Fruit fly (Drosophila melanogaster) whole organism, embryonic: ENCODE data around the gene CG13138.

Experiments
- Adf1 ChIP-seq: fragments of 200-800 bp; sonication (Bioruptor generic); IDR thresholded peaks from 2 replicates; pipeline ENCODE4 v1.3.6; 2022; ENCODE audit warnings: missing biosample characterization, missing genetic modification characterization
- CG10267 ChIP-seq: fragments of 200-800 bp; sonication (Bioruptor generic); optimal IDR thresholded peaks from 2 replicates; lab custom pipeline; 2018; ENCODE audit warnings: missing biosample characterization, mild to moderate bottlenecking, missing genetic modification characterization, moderate library complexity
- CG10321 ChIP-seq: fragments of 200-800 bp; sonication (Bioruptor generic); IDR thresholded peaks from 2 replicates; pipeline ENCODE4 v1.3.6; 2022; ENCODE audit warnings: missing biosample characterization, missing genetic modification characterization
- CG12744 ChIP-seq: fragments of 200-800 bp; sonication (Bioruptor generic); optimal IDR thresholded peaks from 2 replicates; lab custom pipeline; 2016; ENCODE audit warnings: missing biosample characterization, missing genetic modification characterization
- CG14441 ChIP-seq: fragments of 200-800 bp; sonication (Bioruptor generic); IDR thresholded peaks from 2 replicates; pipeline ENCODE4 v1.3.6; 2022; ENCODE audit warnings: missing biosample characterization, missing genetic modification characterization
- CG1529 ChIP-seq: fragments of 200-800 bp; sonication (Bioruptor generic); optimal IDR thresholded peaks from 3 replicates; lab custom pipeline; 2018; ENCODE audit warnings: missing biosample characterization, missing genetic modification characterization
- CG15514 ChIP-seq: fragments of 200-800 bp; sonication (Bioruptor generic); optimal IDR thresholded peaks from 3 replicates; lab custom pipeline; 2017; ENCODE audit warnings: missing biosample characterization, missing genetic modification characterization, mild to moderate bottlenecking, moderate library complexity, missing genetic modification reagents
- CG1603 ChIP-seq: fragments of 200-800 bp; sonication (Bioruptor generic); optimal IDR thresholded peaks from 2 replicates; lab custom pipeline; 2019; ENCODE audit warnings: missing biosample characterization, mild to moderate bottlenecking, missing genetic modification characterization, moderate library complexity
- CG17361 ChIP-seq: fragments of 200-800 bp; sonication (Bioruptor generic); IDR thresholded peaks from 3 replicates; pipeline ENCODE4 v1.3.6; 2022; ENCODE audit warnings: missing biosample characterization, missing genetic modification characterization
- CG1832 ChIP-seq: fragments of 200-800 bp; sonication (Bioruptor generic); optimal IDR thresholded peaks from 2 replicates; lab custom pipeline; 2017; ENCODE audit warnings: missing biosample characterization, mild to moderate bottlenecking, missing genetic modification characterization, inconsistent platforms
- CG2678 ChIP-seq: fragments of 200-800 bp; sonication (Bioruptor generic); optimal IDR thresholded peaks from 3 replicates; lab custom pipeline; 2019; ENCODE audit warnings: missing biosample characterization, mild to moderate bottlenecking, missing genetic modification characterization, moderate library complexity
- CG4854 ChIP-seq: fragments of 200-800 bp; sonication (Bioruptor generic); optimal IDR thresholded peaks from 2 replicates; lab custom pipeline; 2016; ENCODE audit warnings: missing biosample characterization, missing genetic modification characterization, inconsistent platforms
- CG5953 ChIP-seq: fragments of 200-800 bp; sonication (Bioruptor generic); IDR thresholded peaks from 2 replicates; pipeline ENCODE4 v1.3.6; 2022; ENCODE audit warnings: missing biosample characterization, missing genetic modification characterization
- CG6791 ChIP-seq: fragments of 200-800 bp; sonication (Bioruptor generic); IDR thresholded peaks from 3 replicates; pipeline ENCODE4 v1.3.6; 2022; ENCODE audit warnings: missing biosample characterization, missing genetic modification characterization; ENCODE audit not compliant: partially characterized antibody
- CG7271 ChIP-seq: fragments of 200-800 bp; sonication (Bioruptor generic); optimal IDR thresholded peaks from 2 replicates; lab custom pipeline; 2018; ENCODE audit warnings: missing biosample characterization, mild to moderate bottlenecking, missing genetic modification characterization, moderate library complexity
- CG7963 ChIP-seq: fragments of 200-800 bp; sonication (Bioruptor generic); IDR thresholded peaks from 3 replicates; pipeline ENCODE4 v1.3.6; 2022; ENCODE audit warnings: missing biosample characterization, missing genetic modification characterization; ENCODE audit not compliant: partially characterized antibody
- CG7987 ChIP-seq: fragments of 200-800 bp; sonication (Bioruptor generic); optimal IDR thresholded peaks from 2 replicates; lab custom pipeline; 2018; ENCODE audit warnings: missing biosample characterization, mild to moderate bottlenecking, missing genetic modification characterization, moderate library complexity
- Chrac-16 ChIP-seq: fragments of 200-800 bp; sonication (Bioruptor generic); optimal IDR thresholded peaks from 3 replicates; lab custom pipeline; 2016; ENCODE audit warnings: missing biosample characterization, missing genetic modification characterization
- Eip74EF ChIP-seq, 2 experiments: fragments of 200-800 bp in 1 of 2; fragments of >200 bp in 1 of 2; sonication (Bioruptor generic) in 1 of 2; optimal IDR thresholded peaks; 2 replicates each; lab custom pipeline; 2017 to 2019; ENCODE audit warnings: missing biosample characterization in 2 of 2, missing genetic modification characterization in 2 of 2, mild to moderate bottlenecking in 1 of 2, moderate library complexity in 1 of 2
- Lpt ChIP-seq: fragments of >200 bp; optimal IDR thresholded peaks from 2 replicates; lab custom pipeline; 2018; ENCODE audit warnings: missing biosample characterization, missing genetic modification characterization
- MTF-1 ChIP-seq: fragments of 200-800 bp; sonication (Bioruptor generic); optimal IDR thresholded peaks from 2 replicates; lab custom pipeline; 2018; ENCODE audit warnings: missing biosample characterization, mild to moderate bottlenecking, missing genetic modification characterization, borderline replicate concordance
- Meics ChIP-seq: fragments of 200-800 bp; sonication (Bioruptor generic); optimal IDR thresholded peaks from 2 replicates; lab custom pipeline; 2017; ENCODE audit warnings: missing biosample characterization, mild to moderate bottlenecking, missing genetic modification characterization
- NK7.1 ChIP-seq: fragments of 200-800 bp; sonication (Bioruptor generic); optimal IDR thresholded peaks from 3 replicates; lab custom pipeline; 2016; ENCODE audit warnings: missing biosample characterization, missing genetic modification characterization
- Nf-YA ChIP-seq: fragments of 200-800 bp; sonication (Bioruptor generic); IDR thresholded peaks from 2 replicates; pipeline ENCODE4 v1.3.6; 2022; ENCODE audit warnings: missing biosample characterization, missing genetic modification characterization
- NfI ChIP-seq: fragments of 200-800 bp; sonication (Bioruptor generic); optimal IDR thresholded peaks from 3 replicates; lab custom pipeline; 2018; ENCODE audit warnings: missing biosample characterization, mild to moderate bottlenecking, missing genetic modification characterization, moderate library complexity
- Oli ChIP-seq: fragments of 200-800 bp; sonication (Bioruptor generic); optimal IDR thresholded peaks from 2 replicates; lab custom pipeline; 2018; ENCODE audit warnings: missing biosample characterization, mild to moderate bottlenecking, missing genetic modification characterization, moderate library complexity
- Ptx1 ChIP-seq: fragments of 200-800 bp; sonication (Bioruptor generic); IDR thresholded peaks from 2 replicates; pipeline ENCODE4 v1.3.6; 2022; ENCODE audit warnings: missing biosample characterization, missing genetic modification characterization
- aop ChIP-seq: fragments of 200-800 bp; sonication (Bioruptor generic); IDR thresholded peaks from 2 replicates; pipeline ENCODE4 v1.3.6; 2022; ENCODE audit warnings: missing biosample characterization, missing genetic modification characterization
- ap ChIP-seq: fragments of 200-800 bp; sonication (Bioruptor generic); IDR thresholded peaks from 2 replicates; pipeline ENCODE4 v1.3.6; 2022; ENCODE audit warnings: missing biosample characterization, missing genetic modification characterization
- bab2 ChIP-seq: fragments of 200-800 bp; sonication (Bioruptor generic); optimal IDR thresholded peaks from 2 replicates; lab custom pipeline; 2016; ENCODE audit warnings: missing biosample characterization, missing genetic modification characterization
- cato ChIP-seq: fragments of 200-800 bp; sonication (Bioruptor generic); optimal IDR thresholded peaks from 2 replicates; lab custom pipeline; 2016; ENCODE audit warnings: missing biosample characterization, missing genetic modification characterization, borderline replicate concordance
- gro ChIP-seq: fragments of 200-800 bp; sonication (Bioruptor generic); optimal IDR thresholded peaks from 2 replicates; lab custom pipeline; 2016; ENCODE audit warnings: missing biosample characterization, missing genetic modification characterization
- gt ChIP-seq: fragments of 200-800 bp; sonication (Bioruptor generic); IDR thresholded peaks from 2 replicates; pipeline ENCODE4 v1.3.6; 2022; ENCODE audit warnings: missing biosample characterization, missing genetic modification characterization
- hth ChIP-seq: fragments of >200 bp; optimal IDR thresholded peaks from 2 replicates; lab custom pipeline; 2017; ENCODE audit warnings: inconsistent platforms
- jing ChIP-seq: fragments of 200-800 bp; sonication (Bioruptor generic); optimal IDR thresholded peaks from 2 replicates; lab custom pipeline; 2018; ENCODE audit warnings: missing biosample characterization, mild to moderate bottlenecking, missing genetic modification characterization
- lbe ChIP-seq: fragments of 200-800 bp; sonication (Bioruptor generic); optimal IDR thresholded peaks from 2 replicates; lab custom pipeline; 2016; ENCODE audit warnings: missing biosample characterization, mild to moderate bottlenecking, missing genetic modification characterization
- lmd ChIP-seq: fragments of 200-800 bp; sonication (Bioruptor generic); IDR thresholded peaks from 2 replicates; pipeline ENCODE4 v1.3.6; 2022; ENCODE audit warnings: missing biosample characterization, missing genetic modification characterization
- luna ChIP-seq: fragments of 200-800 bp; sonication (Bioruptor generic); optimal IDR thresholded peaks from 2 replicates; lab custom pipeline; 2016; ENCODE audit warnings: missing biosample characterization, missing genetic modification characterization
- mld ChIP-seq: fragments of 200-800 bp; sonication (Bioruptor generic); IDR thresholded peaks from 3 replicates; pipeline ENCODE4 v1.3.6; 2022; ENCODE audit warnings: missing biosample characterization, missing genetic modification characterization; ENCODE audit not compliant: partially characterized antibody
- nau ChIP-seq: fragments of 200-800 bp; sonication (Bioruptor generic); optimal IDR thresholded peaks from 3 replicates; lab custom pipeline; 2017; ENCODE audit warnings: missing biosample characterization, mild to moderate bottlenecking, missing genetic modification characterization, missing genetic modification reagents
- pnt ChIP-seq: fragments of 200-800 bp; sonication (Bioruptor generic); optimal IDR thresholded peaks from 3 replicates; lab custom pipeline; 2016; ENCODE audit warnings: missing biosample characterization, missing genetic modification characterization
- repo ChIP-seq: fragments of 200-800 bp; sonication (Bioruptor generic); optimal IDR thresholded peaks from 2 replicates; lab custom pipeline; 2016; ENCODE audit warnings: missing biosample characterization, missing genetic modification characterization
- sens-2 ChIP-seq: fragments of 200-800 bp; sonication (Bioruptor generic); IDR thresholded peaks from 2 replicates; pipeline ENCODE4 v1.3.6; 2022; ENCODE audit warnings: missing biosample characterization, missing genetic modification characterization
- slou ChIP-seq: fragments of 200-800 bp; sonication (Bioruptor generic); optimal IDR thresholded peaks from 3 replicates; lab custom pipeline; 2016; ENCODE audit warnings: missing biosample characterization, missing genetic modification characterization
- slp2 ChIP-seq: fragments of 200-800 bp; sonication (Bioruptor generic); optimal IDR thresholded peaks from 2 replicates; lab custom pipeline; 2016; ENCODE audit warnings: missing biosample characterization, missing genetic modification characterization
- sna ChIP-seq: fragments of 200-800 bp; sonication (Bioruptor generic); IDR thresholded peaks from 2 replicates; pipeline ENCODE4 v1.3.6; 2022; ENCODE audit warnings: missing biosample characterization, missing genetic modification characterization; ENCODE audit not compliant: partially characterized antibody
- ssp ChIP-seq: fragments of 200-800 bp; sonication (Bioruptor generic); IDR thresholded peaks from 2 replicates; pipeline ENCODE4 v1.3.6; 2022; ENCODE audit warnings: missing biosample characterization, missing genetic modification characterization
- twi ChIP-seq: fragments of 200-800 bp; optimal IDR thresholded peaks from 2 replicates; lab custom pipeline; 2019; ENCODE audit warnings: missing biosample characterization, mild to moderate bottlenecking, missing genetic modification characterization, moderate library complexity
- vfl ChIP-seq: fragments of 200-800 bp; sonication (Bioruptor generic); optimal IDR thresholded peaks from 2 replicates; lab custom pipeline; 2016; ENCODE audit warnings: missing biosample characterization, missing genetic modification characterization
- yki ChIP-seq: fragments of >200 bp; optimal IDR thresholded peaks from 3 replicates; lab custom pipeline; 2018
- z ChIP-seq: fragments of 200-800 bp; sonication (Bioruptor generic); IDR thresholded peaks from 3 replicates; pipeline ENCODE4 v1.3.6; 2022; ENCODE audit warnings: missing biosample characterization, missing genetic modification characterization

The CG13138 gene

dm6 chr2L:10334854-10335277 is 33.0 kb upstream of the CG13138 start (continued):
- peak; percentile 32 for TF ChIP-seq CG4854 (GFP tag; lab: Kevin White, UChicago)
- TF ChIP-seq CG2678 (tag; lab: Kevin White, UChicago), result peak; percentile 73
- peak; percentile 85 for TF ChIP-seq nau (GFP tag; lab: Kevin White, UChicago)
- TF ChIP-seq jing (GFP tag; lab: Kevin White, UChicago), result no peak
- TF ChIP-seq hth (lab: Kevin White, UChicago), result no peak
- TF ChIP-seq cato, result no peak
- TF ChIP-seq sna, result peak; percentile 63
- TF ChIP-seq aop, result no peak
- peak; percentile 96 for TF ChIP-seq CG15514 (GFP tag; lab: Kevin White, UChicago)
- TF ChIP-seq pnt (GFP tag; lab: Kevin White, UChicago), result peak; percentile 27
- TF ChIP-seq slou (GFP tag; lab: Kevin White, UChicago), result no peak
- TF ChIP-seq slp2 (GFP tag; lab: Kevin White, UChicago), result peak; percentile 43
- peak; percentile 62 for TF ChIP-seq CG1529
- TF ChIP-seq Chrac-16 (GFP tag; lab: Kevin White, UChicago), result peak; percentile 2
- TF ChIP-seq Adf1 (GFP tag; lab: Robert Waterston, UW), result peak; percentile 16; the same call in 1 of the 2 replicates
- peak; percentile 23 for TF ChIP-seq repo (GFP tag; lab: Kevin White, UChicago)
- TF ChIP-seq yki (lab: Kevin White, UChicago), result no peak
- peak; percentile 59 for TF ChIP-seq NfI (GFP tag; lab: Kevin White, UChicago)
- TF ChIP-seq sens-2 (GFP tag; lab: Robert Waterston, UW), result no peak
- peak; percentile 44 for TF ChIP-seq CG10267 (tag; lab: Kevin White, UChicago)
- TF ChIP-seq ap (GFP tag; lab: Robert Waterston, UW), result no peak
- TF ChIP-seq Oli (tag; lab: Kevin White, UChicago), result no peak
- TF ChIP-seq bab2 (GFP tag; lab: Kevin White, UChicago), result peak; percentile 10
- no peak for TF ChIP-seq gt (GFP tag; lab: Robert Waterston, UW)
- TF ChIP-seq CG6791, result no peak; the same call in 2 of the 3 replicates
- peak; percentile 74 for TF ChIP-seq MTF-1 (GFP tag; lab: Kevin White, UChicago)
- TF ChIP-seq CG1603, result peak; percentile 81
- TF ChIP-seq Eip74EF (GFP tag; optimal IDR thresholded peaks at IDR 0.05; lab: Kevin White, UChicago), result peak in 1 of 2 experiments; percentile 93
- TF ChIP-seq luna, result no peak
- peak; percentile 50; the same call in 2 of the 3 replicates for TF ChIP-seq CG17361 (GFP tag; lab: Robert Waterston, UW)
- no peak for TF ChIP-seq CG10321
- 0 out of 2 replicates have a peak, but pooled peaks have one; percentile 19 for TF ChIP-seq CG5953 (GFP tag; lab: Robert Waterston, UW)
- TF ChIP-seq lbe (GFP tag; lab: Kevin White, UChicago), result peak; percentile 72
- no peak for TF ChIP-seq CG12744
- no peak for TF ChIP-seq Nf-YA (GFP tag; lab: Robert Waterston, UW)
- no peak for TF ChIP-seq ssp (GFP tag; lab: Robert Waterston, UW)
- no peak for TF ChIP-seq CG7271 (tag; lab: Kevin White, UChicago)
- no peak for TF ChIP-seq z (GFP tag; lab: Robert Waterston, UW)
- TF ChIP-seq twi (tag; lab: Kevin White, UChicago), result peak; percentile 51
- TF ChIP-seq NK7.1 (GFP tag; lab: Kevin White, UChicago), result peak; percentile 34
- TF ChIP-seq lmd (GFP tag; lab: Robert Waterston, UW), result no peak
- TF ChIP-seq CG1832 (GFP tag; lab: Kevin White, UChicago), result no peak
- peak; percentile 17 for TF ChIP-seq vfl (GFP tag; lab: Kevin White, UChicago)
- no peak for TF ChIP-seq Lpt
- peak; percentile 51; the same call in 1 of the 2 replicates for TF ChIP-seq CG14441
- TF ChIP-seq Meics (GFP tag; lab: Kevin White, UChicago), result peak; percentile 66
- peak; percentile 87 for TF ChIP-seq CG7987
- TF ChIP-seq Ptx1 (GFP tag; lab: Robert Waterston, UW), result peak; percentile 35; the same call in 1 of the 2 replicates
- TF ChIP-seq mld (GFP tag; lab: Robert Waterston, UW), result no peak
- TF ChIP-seq CG7963 (GFP tag; lab: Robert Waterston, UW), result no peak
- peak; percentile 82 for TF ChIP-seq gro (GFP tag; lab: Kevin White, UChicago)
